Worm (Caenorhabditis elegans) whole organism, late embryonic: Measurements from ENCODE around the gene wrk-1.

Source experiments
- C38D4.7 ChIP-seq: fragments of 200-800 bp; sonication (Bioruptor generic); optimal IDR thresholded peaks from 2 replicates; lab custom pipeline; 2018; ENCODE audit warnings: mild to moderate bottlenecking, missing genetic modification characterization, moderate library complexity, missing compliant biosample characterization
- K02D7.2 ChIP-seq: sonication (generic microtip); optimal IDR thresholded peaks from 2 replicates; lab custom pipeline; 2017; ENCODE audit warnings: mild to moderate bottlenecking, missing genetic modification characterization, missing compliant biosample characterization
- Y22D7AL.16 ChIP-seq: sonication (generic microtip); optimal IDR thresholded peaks from 2 replicates; lab custom pipeline; 2016; ENCODE audit warnings: missing genetic modification characterization, missing compliant biosample characterization
- ahr-1 ChIP-seq: sonication (generic microtip); optimal IDR thresholded peaks from 2 replicates; lab custom pipeline; 2016; ENCODE audit warnings: missing genetic modification characterization, missing compliant biosample characterization
- ceh-14 ChIP-seq: sonication (generic microtip); optimal IDR thresholded peaks from 2 replicates; lab custom pipeline; 2016; ENCODE audit warnings: missing genotype, missing genetic modification characterization, missing compliant biosample characterization
- ceh-19 ChIP-seq: fragments of 200-800 bp; sonication (Bioruptor generic); optimal IDR thresholded peaks from 2 replicates; lab custom pipeline; 2018; ENCODE audit warnings: mild to moderate bottlenecking, missing genetic modification characterization, missing compliant biosample characterization
- ceh-31 ChIP-seq: sonication (generic microtip); optimal IDR thresholded peaks from 2 replicates; lab custom pipeline; 2016; ENCODE audit warnings: missing genetic modification characterization, missing compliant biosample characterization
- ceh-34 ChIP-seq: sonication (generic microtip); optimal IDR thresholded peaks from 2 replicates; lab custom pipeline; 2016; ENCODE audit warnings: mild to moderate bottlenecking, missing genetic modification characterization, missing compliant biosample characterization
- ceh-45 ChIP-seq: fragments of 200-800 bp; sonication (Bioruptor generic); IDR thresholded peaks from 2 replicates; pipeline ENCODE4 v1.3.6; 2022; ENCODE audit warnings: missing genetic modification reagents, missing genetic modification characterization, missing compliant biosample characterization
- ceh-48 ChIP-seq: sonication (generic microtip); optimal IDR thresholded peaks from 2 replicates; lab custom pipeline; 2016; ENCODE audit warnings: missing genetic modification characterization, inconsistent platforms, missing compliant biosample characterization
- ceh-6 ChIP-seq: fragments of 200-800 bp; sonication (Bioruptor generic); optimal IDR thresholded peaks from 2 replicates; lab custom pipeline; 2018; ENCODE audit warnings: mild to moderate bottlenecking, missing genetic modification characterization, missing compliant biosample characterization
- ceh-9 ChIP-seq: sonication (generic microtip); optimal IDR thresholded peaks from 2 replicates; lab custom pipeline; 2016; ENCODE audit warnings: mild to moderate bottlenecking, missing genetic modification characterization, inconsistent platforms, missing compliant biosample characterization
- che-1 ChIP-seq: sonication (generic microtip); optimal IDR thresholded peaks from 2 replicates; lab custom pipeline; 2016; ENCODE audit warnings: mild to moderate bottlenecking, missing genetic modification characterization, missing compliant biosample characterization
- dve-1 ChIP-seq: sonication (generic microtip); optimal IDR thresholded peaks from 2 replicates; lab custom pipeline; 2017; ENCODE audit warnings: antibody characterized with exemption, mild to moderate bottlenecking, missing genetic modification characterization, missing compliant biosample characterization
- elt-2 ChIP-seq: sonication (generic microtip); optimal IDR thresholded peaks from 2 replicates; lab custom pipeline; 2016; ENCODE audit warnings: missing genetic modification reagents, missing genetic modification characterization, missing compliant biosample characterization
- elt-4 ChIP-seq: sonication (generic microtip); optimal IDR thresholded peaks from 2 replicates; lab custom pipeline; 2016; ENCODE audit warnings: missing genetic modification characterization, missing compliant biosample characterization
- eyg-1 ChIP-seq: sonication (generic microtip); optimal IDR thresholded peaks from 2 replicates; lab custom pipeline; 2016; ENCODE audit warnings: missing genotype, missing genetic modification characterization, missing compliant biosample characterization
- fax-1 ChIP-seq: sonication (generic microtip); optimal IDR thresholded peaks from 2 replicates; lab custom pipeline; 2016; ENCODE audit warnings: missing genotype, missing genetic modification characterization, missing compliant biosample characterization
- gmeb-2 ChIP-seq: sonication (generic microtip); optimal IDR thresholded peaks from 2 replicates; lab custom pipeline; 2016; ENCODE audit warnings: missing genetic modification characterization, inconsistent platforms, missing compliant biosample characterization
- hlh-13 ChIP-seq: fragments of 200-800 bp; sonication (Bioruptor generic); optimal IDR thresholded peaks from 2 replicates; lab custom pipeline; 2018; ENCODE audit warnings: mild to moderate bottlenecking, missing genetic modification characterization, missing compliant biosample characterization
- hlh-15 ChIP-seq: sonication (generic microtip); optimal IDR thresholded peaks from 2 replicates; lab custom pipeline; 2016; ENCODE audit warnings: missing genetic modification characterization, missing compliant biosample characterization
- hlh-30 ChIP-seq: sonication (generic microtip); optimal IDR thresholded peaks from 2 replicates; lab custom pipeline; 2017; ENCODE audit warnings: antibody characterized with exemption, missing genetic modification characterization, missing compliant biosample characterization; ENCODE audit not compliant: insufficient read depth
- hlh-8 ChIP-seq: sonication (generic microtip); optimal IDR thresholded peaks from 2 replicates; lab custom pipeline; 2016; ENCODE audit warnings: missing genotype, missing genetic modification characterization, missing compliant biosample characterization
- lim-6 ChIP-seq: sonication (generic microtip); optimal IDR thresholded peaks from 2 replicates; lab custom pipeline; 2016; ENCODE audit warnings: missing genetic modification characterization, missing compliant biosample characterization
- lin-11 ChIP-seq: fragments of 200-800 bp; sonication (Bioruptor generic); optimal IDR thresholded peaks from 2 replicates; lab custom pipeline; 2018; ENCODE audit warnings: mild to moderate bottlenecking, missing genetic modification characterization, missing compliant biosample characterization
- mec-3 ChIP-seq: sonication (generic microtip); optimal IDR thresholded peaks from 2 replicates; lab custom pipeline; 2016; ENCODE audit warnings: borderline replicate concordance, missing genetic modification characterization, missing compliant biosample characterization
- nfya-1 ChIP-seq: sonication (generic microtip); optimal IDR thresholded peaks from 2 replicates; lab custom pipeline; 2017; ENCODE audit warnings: missing genetic modification characterization, mild to moderate bottlenecking, missing compliant biosample characterization, antibody characterized with exemption, moderate library complexity
- nhr-11 ChIP-seq: fragments of 150-350 bp; optimal IDR thresholded peaks from 2 replicates; lab custom pipeline; 2014; ENCODE audit warnings: missing biosample characterization, missing genetic modification characterization
- nhr-232 ChIP-seq: sonication (generic microtip); optimal IDR thresholded peaks from 2 replicates; lab custom pipeline; 2016; ENCODE audit warnings: missing genetic modification characterization, missing compliant biosample characterization
- odd-2 ChIP-seq: sonication (generic microtip); optimal IDR thresholded peaks from 2 replicates; lab custom pipeline; 2017; ENCODE audit warnings: antibody characterized with exemption, mild to moderate bottlenecking, missing genetic modification characterization, missing compliant biosample characterization
- pag-3 ChIP-seq: sonication (generic microtip); optimal IDR thresholded peaks from 2 replicates; lab custom pipeline; 2016; ENCODE audit warnings: missing compliant biosample characterization, missing genetic modification characterization, borderline replicate concordance
- pat-9 ChIP-seq: fragments of 200-800 bp; sonication (Bioruptor generic); optimal IDR thresholded peaks from 2 replicates; lab custom pipeline; 2018; ENCODE audit warnings: mild to moderate bottlenecking, missing genetic modification characterization, moderate library complexity, missing compliant biosample characterization
- pax-1 ChIP-seq: fragments of 150-350 bp; optimal IDR thresholded peaks from 2 replicates; lab custom pipeline; 2014; ENCODE audit warnings: missing biosample characterization, missing genetic modification characterization
- pha-2 ChIP-seq: sonication (generic microtip); optimal IDR thresholded peaks from 2 replicates; lab custom pipeline; 2017; ENCODE audit warnings: mild to moderate bottlenecking, missing genetic modification characterization, missing compliant biosample characterization
- pqm-1 ChIP-seq: sonication (generic microtip); optimal IDR thresholded peaks from 2 replicates; lab custom pipeline; 2016; ENCODE audit warnings: missing genetic modification characterization, missing compliant biosample characterization
- pros-1 ChIP-seq: fragments of 150-350 bp; optimal IDR thresholded peaks from 2 replicates; lab custom pipeline; 2014; ENCODE audit warnings: missing biosample characterization, missing genetic modification reagents, missing genetic modification characterization
- ref-2 ChIP-seq: sonication (generic microtip); optimal IDR thresholded peaks from 2 replicates; lab custom pipeline; 2016; ENCODE audit warnings: missing genetic modification characterization, missing compliant biosample characterization
- rnt-1 ChIP-seq: sonication (generic microtip); optimal IDR thresholded peaks from 2 replicates; lab custom pipeline; 2016; ENCODE audit warnings: missing genetic modification characterization, missing compliant biosample characterization
- ttx-3 ChIP-seq: sonication (generic microtip); optimal IDR thresholded peaks from 2 replicates; lab custom pipeline; 2016; ENCODE audit warnings: missing genetic modification reagents, missing genetic modification characterization, missing compliant biosample characterization
- unc-55 ChIP-seq: sonication (generic microtip); optimal IDR thresholded peaks from 2 replicates; lab custom pipeline; 2017; ENCODE audit warnings: missing biosample characterization, missing genetic modification reagents, missing genetic modification characterization

wrk-1 gene

DNA sequence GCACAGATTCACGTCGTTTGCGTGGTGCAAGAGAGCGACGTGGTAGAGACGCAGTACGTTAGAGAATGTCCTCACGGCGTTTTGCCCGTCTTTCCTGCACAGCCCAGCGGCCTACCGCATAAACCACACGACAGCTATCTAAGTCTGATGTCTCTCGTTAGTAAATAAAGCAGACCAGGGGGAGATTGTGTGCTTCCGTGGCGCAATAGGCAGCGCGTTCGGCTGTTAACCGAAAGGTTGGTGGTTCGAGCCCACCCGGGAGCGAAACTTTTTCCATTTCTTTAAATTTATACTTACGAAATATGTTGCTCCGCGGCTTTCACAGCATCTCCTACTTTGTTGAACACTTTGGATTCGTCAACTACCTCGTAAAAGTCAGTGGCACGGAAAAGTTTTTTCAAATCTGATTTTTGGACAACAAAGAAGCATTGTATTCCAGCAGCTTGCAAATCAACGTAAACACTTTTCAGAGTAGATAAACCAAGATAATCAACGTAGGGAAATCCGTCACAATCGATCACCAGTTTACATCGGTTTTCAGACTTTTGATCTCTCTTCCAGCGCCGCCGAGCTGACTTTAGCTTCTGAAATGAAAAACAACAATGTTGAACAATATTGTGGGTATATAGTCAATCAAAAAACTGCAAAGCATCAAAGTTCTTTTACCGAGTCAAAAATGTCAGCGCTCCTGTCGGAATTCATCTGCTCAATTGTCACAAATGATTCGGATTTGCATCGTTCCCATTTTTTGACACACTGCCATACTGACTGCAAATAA lies 12.1 kb upstream of the wrk-1 start (continued):
- TF ChIP-seq Y22D7AL.16 (tag; lab: Kevin White, UChicago) (peak; percentile 94), rnt-1 (tag; lab: Kevin White, UChicago) (peak; percentile 98), gmeb-2 (tag; lab: Kevin White, UChicago) (peak; percentile 92), che-1 (tag; lab: Kevin White, UChicago) (peak; percentile 93), pat-9 (tag; lab: Kevin White, UChicago) (peak; percentile 96), ceh-34 (tag; lab: Kevin White, UChicago) (peak; percentile 98), pqm-1 (peak; percentile 88), mec-3 (tag; lab: Kevin White, UChicago) (peak; percentile 44), hlh-15 (tag; lab: Kevin White, UChicago) (peak; percentile 85), ahr-1 (tag; lab: Kevin White, UChicago) (peak; percentile 93), ceh-6 (peak; percentile 95), ceh-19 (peak; percentile 97), C38D4.7 (GFP tag; lab: Kevin White, UChicago) (peak; percentile 92), ttx-3 (tag; lab: Kevin White, UChicago) (peak; percentile 93), hlh-30 (tag; lab: Kevin White, UChicago) (peak; percentile 78), pros-1 (tag; lab: Kevin White, UChicago) (peak; percentile 67), nhr-11 (tag; lab: Kevin White, UChicago) (no peak), ceh-45 (GFP tag; lab: Robert Waterston, UW) (peak; percentile 98)

DNA sequence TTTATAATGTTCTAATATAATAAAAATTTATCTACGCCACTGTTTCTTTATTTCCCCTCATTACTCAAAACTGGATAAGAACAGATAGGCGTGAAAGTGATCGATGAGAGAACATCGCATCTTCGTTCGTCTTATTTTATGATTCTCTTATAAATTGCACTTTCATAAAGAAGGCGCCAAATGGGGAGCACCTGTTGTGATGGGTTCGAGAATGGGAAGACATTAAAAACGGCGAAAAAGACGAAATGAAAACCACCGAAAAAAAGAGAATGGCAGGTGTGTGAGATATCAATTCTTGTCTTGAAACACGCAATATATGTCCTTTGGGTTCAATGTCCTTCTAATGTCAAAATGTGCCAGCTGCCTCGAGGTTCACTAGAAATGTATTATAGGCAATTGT lies 1.9 kb upstream of the wrk-1 start:
- no peak for TF ChIP-seq ahr-1 (tag; lab: Kevin White, UChicago)
- no peak for TF ChIP-seq pax-1 (tag; lab: Kevin White, UChicago)
- TF ChIP-seq unc-55 (GFP tag; lab: Kevin White, UChicago): no peak
- no peak for TF ChIP-seq gmeb-2 (tag; lab: Kevin White, UChicago)
- TF ChIP-seq, all 69 proteins: peak for 0

DNA sequence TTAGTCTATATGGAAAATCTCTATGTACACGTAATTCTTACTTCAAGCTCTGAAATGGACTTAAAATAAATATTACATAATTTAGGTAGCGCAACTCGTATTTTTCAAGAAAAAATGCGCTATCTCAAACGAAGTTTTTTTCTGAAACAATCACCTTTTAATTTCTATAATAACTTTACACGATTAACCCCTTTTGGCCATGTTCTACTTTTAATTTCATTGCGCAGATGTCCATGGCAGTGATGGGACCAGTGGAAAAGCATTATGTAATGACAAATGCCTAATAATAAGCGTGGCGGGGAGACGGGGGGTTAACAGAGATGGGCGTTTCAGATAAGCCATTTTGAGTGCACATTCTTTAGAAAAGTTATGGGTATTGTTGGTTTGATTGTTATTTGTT lies 884 bp downstream of the wrk-1 start:
- no peak for TF ChIP-seq fax-1
- no peak for TF ChIP-seq pha-2 (tag; lab: Kevin White, UChicago)
- TF ChIP-seq ceh-48 (tag; lab: Kevin White, UChicago): no peak
- no peak for TF ChIP-seq ceh-9 (tag; lab: Kevin White, UChicago)
- no peak for TF ChIP-seq hlh-13 (GFP tag; lab: Kevin White, UChicago)
- no peak for TF ChIP-seq ceh-31 (tag; lab: Kevin White, UChicago)
- no peak for TF ChIP-seq dve-1 (tag; lab: Kevin White, UChicago)
- no peak for TF ChIP-seq elt-4 (tag; lab: Kevin White, UChicago)
- TF ChIP-seq elt-2 (tag; lab: Kevin White, UChicago): no peak
- no peak for TF ChIP-seq pag-3 (tag; lab: Kevin White, UChicago)

DNA sequence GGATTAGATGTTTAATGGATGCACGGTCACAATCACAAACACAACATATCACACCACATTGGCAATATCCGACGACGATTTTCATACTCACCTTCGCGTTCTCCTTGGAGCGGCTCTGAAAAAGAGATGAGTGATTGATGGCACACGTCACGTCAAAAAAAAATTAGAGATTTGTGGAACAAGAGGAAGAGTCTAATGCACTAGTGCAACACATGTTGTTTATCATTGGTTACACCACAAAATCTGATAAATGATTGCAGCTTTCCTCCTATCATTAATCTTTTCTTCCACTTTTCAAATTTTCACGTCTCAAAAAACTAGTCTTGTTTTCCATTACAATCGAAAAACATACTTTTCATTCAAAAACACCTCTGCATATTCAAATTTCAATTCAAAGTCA lies 1.9 kb downstream of the wrk-1 start:
- no peak for TF ChIP-seq ceh-34 (tag; lab: Kevin White, UChicago)
- TF ChIP-seq unc-55 (GFP tag; lab: Kevin White, UChicago): peak; percentile 85

DNA sequence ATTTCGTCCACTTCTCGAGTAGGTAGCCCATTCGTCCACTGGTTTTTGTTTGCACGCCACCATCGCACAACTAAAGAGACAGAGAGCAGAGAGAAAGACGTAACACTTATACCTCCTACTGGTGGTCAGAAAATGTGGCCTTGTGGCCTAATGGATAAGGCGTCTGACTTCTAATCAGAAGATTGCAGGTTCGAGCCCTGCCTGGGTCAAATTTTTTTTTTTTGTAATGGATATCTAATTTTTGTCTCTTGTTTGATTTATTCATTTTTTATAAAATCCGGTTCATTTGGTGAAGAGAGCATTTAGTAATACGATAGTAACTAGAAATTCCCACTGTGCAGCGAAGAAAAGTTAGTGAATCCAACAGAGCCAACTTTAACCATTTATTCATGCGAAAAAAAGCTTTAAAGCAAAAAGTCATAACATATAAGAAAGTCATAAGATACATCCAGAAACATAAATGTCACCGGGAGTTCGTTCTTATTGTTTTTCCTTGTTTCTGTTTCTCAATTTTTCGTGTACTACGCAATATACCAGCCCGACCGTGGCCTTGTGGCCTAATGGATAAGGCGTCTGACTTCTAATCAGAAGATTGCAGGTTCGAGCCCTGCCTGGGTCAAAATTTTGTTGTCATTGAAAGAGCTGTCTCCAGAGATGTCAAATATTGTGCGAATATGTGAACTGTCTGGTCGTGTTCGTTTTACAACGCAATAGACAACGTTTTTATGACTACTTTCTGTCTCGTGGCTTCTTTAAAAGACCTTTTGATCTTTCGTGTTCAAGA lies 6.1 kb downstream of the wrk-1 start:
- TF ChIP-seq K02D7.2: peak; percentile 33
- TF ChIP-seq ceh-34 (tag; lab: Kevin White, UChicago): peak; percentile 72
- peak; percentile 62 for TF ChIP-seq hlh-8 (tag; lab: Kevin White, UChicago)
- peak; percentile 63 for TF ChIP-seq ceh-31 (tag; lab: Kevin White, UChicago)
- TF ChIP-seq lim-6: peak; percentile 38
- TF ChIP-seq ref-2: peak; percentile 70
- TF ChIP-seq ttx-3 (tag; lab: Kevin White, UChicago): peak; percentile 77
- peak; percentile 53 for TF ChIP-seq eyg-1 (tag; lab: Kevin White, UChicago)
- no peak for TF ChIP-seq nhr-11 (tag; lab: Kevin White, UChicago)
- no peak for TF ChIP-seq ceh-9 (tag; lab: Kevin White, UChicago)
- peak; percentile 53 for TF ChIP-seq nfya-1 (tag; lab: Kevin White, UChicago)
- no peak for TF ChIP-seq pag-3 (tag; lab: Kevin White, UChicago)
- peak; percentile 35 for TF ChIP-seq ceh-19
- TF ChIP-seq odd-2: no peak
- peak; percentile 31 for TF ChIP-seq Y22D7AL.16 (tag; lab: Kevin White, UChicago)
- TF ChIP-seq ceh-14 (tag; lab: Kevin White, UChicago): peak; percentile 77
- peak; percentile 74 for TF ChIP-seq nhr-232 (tag; lab: Kevin White, UChicago)
- peak; percentile 67 for TF ChIP-seq lin-11 (tag; lab: Kevin White, UChicago)
- TF ChIP-seq pros-1 (tag; lab: Kevin White, UChicago): no peak
